Fruit fly (Drosophila melanogaster): ENCODE measurements around the gene rec.

DNA sequence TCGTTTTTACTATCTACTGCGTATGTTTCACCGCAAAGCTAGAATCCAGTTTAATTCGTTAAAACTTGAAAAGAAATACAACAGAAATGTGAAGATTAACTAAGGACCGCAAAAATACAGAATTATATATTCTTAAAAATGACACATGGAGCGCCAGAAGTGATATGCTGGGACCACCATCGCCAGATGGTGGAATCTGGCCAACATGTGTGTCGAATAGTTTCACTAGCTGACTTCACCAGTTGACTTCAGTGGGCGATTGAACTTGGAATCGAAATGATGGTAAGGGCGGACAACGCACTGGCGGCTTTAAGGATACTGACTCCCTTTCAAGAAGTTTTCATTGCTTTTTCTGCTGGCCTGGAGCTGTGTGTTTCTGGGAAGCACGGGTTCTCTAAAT is 30.4 kb downstream of the rec start, which contains the start of gene CG9593:
- TF ChIP-seq CTCF (optimal IDR thresholded peaks at IDR 0.05) (no peak), CG8478 (optimal IDR thresholded peaks at IDR 0.05) (no peak)

Measured in S2 (cell line).